Comparison of ENCODE assay signal across 1 worm cellular context in genomic region chrV:7521304-7521703, ce11.
A peak's percentile ranks its signal among the peaks of the same experiment; 100 is the strongest.
TF ChIP-seq lines count a peak whose summit lies in the region.

No protein-coding gene starts in this region.

TF ChIP-seq in whole organism, L4 larva, 104 proteins besides CTCF, POLR2A, EP300 and RAD21 (continued from another document):
- no peak for TF ChIP-seq ceh-28 (tag; optimal IDR thresholded peaks at IDR 0.05; lab: Kevin White, UChicago)
- peak; percentile 41 for TF ChIP-seq nhr-28 (tag; optimal IDR thresholded peaks at IDR 0.05; lab: Kevin White, UChicago)
- no peak for TF ChIP-seq nhr-6 (tag; optimal IDR thresholded peaks at IDR 0.05; lab: Kevin White, UChicago)
- TF ChIP-seq nhr-77 (tag; optimal IDR thresholded peaks at IDR 0.05; lab: Kevin White, UChicago) = peak; percentile 22
- TF ChIP-seq nhr-10 (tag; optimal IDR thresholded peaks at IDR 0.05; lab: Kevin White, UChicago) = no peak
- no peak for TF ChIP-seq mxl-2 (GFP tag; conservative IDR thresholded peaks at IDR 0.05; lab: Robert Waterston, UW)
